Worm (Caenorhabditis elegans): Measurements from ENCODE around the gene cgt-3.

DNA sequence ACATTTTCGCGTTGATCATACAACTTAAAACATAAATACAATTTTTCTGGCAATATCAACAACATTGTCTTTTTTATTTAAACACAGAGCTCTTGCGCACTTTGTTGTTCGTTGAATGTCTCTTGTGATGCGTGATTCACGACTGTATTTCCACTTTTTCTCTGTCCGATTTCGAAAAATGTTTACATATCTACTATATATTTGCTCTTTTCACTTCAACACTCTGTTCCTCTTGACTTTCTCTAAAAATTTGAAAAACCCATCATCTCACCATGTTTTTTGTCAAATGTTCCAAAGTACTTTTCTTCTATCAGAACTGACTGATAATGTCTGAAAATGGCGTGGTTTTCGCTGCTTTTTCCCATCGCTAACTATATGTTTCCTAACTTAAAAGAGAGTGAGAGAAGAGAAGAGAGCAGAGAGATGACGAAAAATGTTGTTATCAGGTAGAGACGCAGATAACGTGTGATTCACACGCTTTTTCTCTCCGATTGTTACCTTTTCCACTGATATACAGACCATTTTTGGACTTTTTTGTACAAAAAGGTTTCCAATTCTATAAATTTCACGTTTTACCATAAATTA is 907 bp downstream of the cgt-3 start:
- TF ChIP-seq W03F9.2 (tag; optimal IDR thresholded peaks at IDR 0.05) (no peak), dao-5 (tag; optimal IDR thresholded peaks at IDR 0.05) (no peak)
